Worm (Caenorhabditis elegans): Measurements from ENCODE around the gene F31E3.6.

DNA sequence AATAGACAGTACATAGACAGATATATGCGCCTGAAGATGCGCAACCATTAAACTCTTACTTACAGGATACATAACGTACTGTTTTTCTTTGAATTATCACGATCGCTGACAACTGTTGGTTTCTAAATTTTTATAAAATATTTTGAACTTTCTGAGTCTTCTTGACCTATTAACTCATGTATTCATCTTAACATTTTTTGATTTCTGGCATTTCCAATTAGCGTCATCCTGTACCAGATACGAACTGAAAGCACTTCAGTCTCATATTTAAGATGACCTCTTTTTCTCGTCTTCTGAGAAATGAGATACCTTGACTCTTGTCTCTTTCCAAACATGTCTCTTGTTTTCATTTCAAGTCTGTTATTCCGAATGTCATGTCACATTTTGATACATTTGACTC, 31.9 kb downstream of the F31E3.6 start:
- TF ChIP-seq tbx-7 (tag; optimal IDR thresholded peaks at IDR 0.05) (no peak), ceh-9 (tag; optimal IDR thresholded peaks at IDR 0.05) (no peak), pha-4 (tag; optimal IDR thresholded peaks at IDR 0.05) (no peak), ceh-18 (tag; optimal IDR thresholded peaks at IDR 0.05) (no peak), elt-4 (tag; optimal IDR thresholded peaks at IDR 0.05) (no peak), fkh-6 (tag; optimal IDR thresholded peaks at IDR 0.05) (no peak), pqm-1 (tag; optimal IDR thresholded peaks at IDR 0.05) (no peak)

Measured in whole organism, late embryonic.